Worm (Caenorhabditis elegans) whole organism, mixed stage, embryonic: ENCODE data around the gene C18G1.1.

Source experiments
- cnd-1 ChIP-seq: fragments of 200-800 bp; sonication (Bioruptor generic); optimal IDR thresholded peaks from 2 replicates; lab custom pipeline; 2018; ENCODE audit warnings: mild to moderate bottlenecking, missing genetic modification characterization, missing compliant biosample characterization
- mep-1 ChIP-seq: fragments of 150-350 bp; optimal IDR thresholded peaks from 2 replicates; lab custom pipeline; 2017; ENCODE audit warnings: missing biosample characterization, missing genetic modification reagents, missing genetic modification characterization, inconsistent platforms
- snpc-4 ChIP-seq: fragments of 150-350 bp; optimal IDR thresholded peaks from 2 replicates; lab custom pipeline; 2014; ENCODE audit warnings: missing biosample characterization, missing genetic modification characterization
- ztf-11 ChIP-seq: fragments of 150-350 bp; optimal IDR thresholded peaks from 2 replicates; lab custom pipeline; 2014; ENCODE audit warnings: missing biosample characterization, missing genetic modification characterization

C18G1.1 gene

DNA sequence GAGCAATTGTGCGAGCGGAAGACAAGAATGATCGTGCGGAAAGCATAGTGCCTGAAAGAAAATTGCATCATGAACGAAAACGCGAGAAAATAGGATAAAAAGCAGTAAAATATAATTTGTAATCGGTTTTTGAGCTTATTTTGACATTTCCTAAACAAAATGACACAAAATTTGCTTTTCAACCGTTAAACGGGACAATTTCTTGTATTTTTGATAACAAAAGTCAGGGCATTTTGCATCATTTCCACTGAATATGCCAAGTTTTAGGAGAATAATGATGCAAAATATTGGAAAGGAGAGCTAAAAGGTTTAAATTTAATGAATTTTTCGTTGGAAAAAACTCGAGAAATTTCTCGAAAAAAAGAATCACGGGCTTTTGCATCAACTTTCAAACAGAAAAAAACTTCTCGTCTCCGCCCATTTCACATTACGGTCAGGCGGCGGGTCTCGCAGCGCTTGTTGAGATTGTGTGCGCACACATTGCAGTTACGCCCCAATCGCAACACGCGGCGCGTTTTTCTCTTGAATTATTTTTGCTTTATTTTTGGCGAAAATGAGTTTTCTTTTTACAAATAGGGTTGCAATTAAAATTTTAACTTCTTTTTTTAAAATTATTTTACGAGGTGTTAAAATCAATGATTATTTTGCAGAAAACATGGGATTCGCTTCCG lies 49.1 kb downstream of the C18G1.1 start, which contains the start of the genes hsp-6 and C37H5.5 (continued):
- no peak for TF ChIP-seq snpc-4 (tag; lab: Kevin White, UChicago)
- no peak for TF ChIP-seq ztf-11
- TF ChIP-seq mep-1 (tag; lab: Kevin White, UChicago) = peak; percentile 91
- TF ChIP-seq cnd-1 = peak; percentile 18
